Worm (Caenorhabditis elegans) whole organism, midembryonic: ENCODE data around the gene btb-16.

Experiments used
- cog-1 ChIP-seq: sonication (generic microtip); optimal IDR thresholded peaks from 2 replicates; lab custom pipeline; 2016; ENCODE audit warnings: missing genetic modification characterization, missing compliant biosample characterization
- flt-1 ChIP-seq: fragments of 200-800 bp; sonication (Bioruptor generic); IDR thresholded peaks from 2 replicates; pipeline ENCODE4 v1.3.6; 2022; ENCODE audit warnings: missing genetic modification characterization, missing compliant biosample characterization
- med-1 ChIP-seq: sonication (generic microtip); optimal IDR thresholded peaks from 2 replicates; lab custom pipeline; 2017; ENCODE audit warnings: missing genetic modification characterization, mild to moderate bottlenecking, missing compliant biosample characterization, antibody characterized with exemption, missing genetic modification reagents; ENCODE audit not compliant: insufficient read depth
- ref-1 ChIP-seq: fragments of 200-800 bp; sonication (Bioruptor generic); conservative IDR thresholded peaks from 2 replicates; pipeline ENCODE4 v1.3.6; 2022; ENCODE audit warnings: missing genetic modification reagents, missing genetic modification characterization, missing compliant biosample characterization
- tab-1 ChIP-seq: fragments of 200-800 bp; sonication (Bioruptor generic); IDR thresholded peaks from 2 replicates; pipeline ENCODE4 v1.3.6; 2022; ENCODE audit warnings: missing genetic modification characterization, missing compliant biosample characterization
- ztf-23 ChIP-seq: fragments of 200-800 bp; sonication (Bioruptor generic); IDR thresholded peaks from 2 replicates; pipeline ENCODE4 v1.3.6; 2022; ENCODE audit warnings: missing genetic modification reagents, missing genetic modification characterization, missing compliant biosample characterization
- ztf-29 ChIP-seq: fragments of 200-800 bp; sonication (Bioruptor generic); IDR thresholded peaks from 2 replicates; pipeline ENCODE4 v1.3.6; 2022; ENCODE audit warnings: missing genetic modification reagents, missing genetic modification characterization, missing compliant biosample characterization

DNA sequence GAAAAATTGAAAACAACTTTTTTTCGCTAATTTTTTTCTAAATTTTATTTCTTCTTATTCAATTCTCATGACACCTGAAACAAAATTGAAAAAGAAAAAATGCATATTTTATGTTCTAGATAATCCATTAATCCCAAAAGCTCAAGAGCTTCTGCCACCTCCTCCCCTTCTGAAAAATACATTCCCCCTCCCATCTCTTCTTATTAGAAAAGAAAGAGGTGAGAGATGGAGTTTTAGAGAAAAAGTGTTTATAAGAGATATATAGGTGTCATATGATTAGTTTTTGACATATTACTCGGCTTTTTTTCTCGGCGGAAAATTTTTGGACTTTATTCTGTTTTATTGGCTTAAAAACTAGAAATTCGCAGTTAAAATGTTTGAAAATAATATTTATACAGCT, 26.1 kb upstream of the btb-16 start:
- TF ChIP-seq med-1 (GFP tag; lab: Kevin White, UChicago) (no peak), flt-1 (GFP tag; lab: Robert Waterston, UW) (no peak), tab-1 (GFP tag; lab: Robert Waterston, UW) (no peak), ref-1 (GFP tag; lab: Robert Waterston, UW) (no peak), ztf-29 (GFP tag; lab: Robert Waterston, UW) (no peak), ztf-23 (GFP tag; lab: Robert Waterston, UW) (no peak), cog-1 (tag; lab: Kevin White, UChicago) (no peak)
